Worm (Caenorhabditis elegans) whole organism, late embryonic: ENCODE results near the gene F09G2.1.

ENCODE experiments used
- C38D4.7 ChIP-seq: fragments of 200-800 bp; sonication (Bioruptor generic); optimal IDR thresholded peaks from 2 replicates; lab custom pipeline; 2018; ENCODE audit warnings: mild to moderate bottlenecking, missing genetic modification characterization, moderate library complexity, missing compliant biosample characterization
- K02D7.2 ChIP-seq: sonication (generic microtip); optimal IDR thresholded peaks from 2 replicates; lab custom pipeline; 2017; ENCODE audit warnings: mild to moderate bottlenecking, missing genetic modification characterization, missing compliant biosample characterization
- K09A11.1 ChIP-seq: sonication (generic microtip); optimal IDR thresholded peaks from 2 replicates; lab custom pipeline; 2017; ENCODE audit warnings: antibody characterized with exemption, mild to moderate bottlenecking, missing genetic modification characterization, missing compliant biosample characterization; ENCODE audit not compliant: insufficient read depth
- Y22D7AL.16 ChIP-seq: sonication (generic microtip); optimal IDR thresholded peaks from 2 replicates; lab custom pipeline; 2016; ENCODE audit warnings: missing genetic modification characterization, missing compliant biosample characterization
- ahr-1 ChIP-seq: sonication (generic microtip); optimal IDR thresholded peaks from 2 replicates; lab custom pipeline; 2016; ENCODE audit warnings: missing genetic modification characterization, missing compliant biosample characterization
- ama-1 ChIP-seq: fragments of 150-350 bp; optimal IDR thresholded peaks from 2 replicates; lab custom pipeline; 2014
- ceh-18 ChIP-seq: sonication (generic microtip); optimal IDR thresholded peaks from 2 replicates; lab custom pipeline; 2016; ENCODE audit warnings: missing genetic modification characterization, missing compliant biosample characterization
- ceh-19 ChIP-seq: fragments of 200-800 bp; sonication (Bioruptor generic); optimal IDR thresholded peaks from 2 replicates; lab custom pipeline; 2018; ENCODE audit warnings: mild to moderate bottlenecking, missing genetic modification characterization, missing compliant biosample characterization
- ceh-22 ChIP-seq: sonication (generic microtip); optimal IDR thresholded peaks from 2 replicates; lab custom pipeline; 2017; ENCODE audit warnings: missing biosample characterization, missing genetic modification characterization
- ceh-24 ChIP-seq: sonication (generic microtip); optimal IDR thresholded peaks from 2 replicates; lab custom pipeline; 2016; ENCODE audit warnings: mild to moderate bottlenecking, missing genetic modification characterization, missing compliant biosample characterization
- ceh-30 ChIP-seq: fragments of 150-350 bp; optimal IDR thresholded peaks from 2 replicates; lab custom pipeline; 2014; ENCODE audit warnings: missing biosample characterization, missing genetic modification characterization
- ceh-31 ChIP-seq: sonication (generic microtip); optimal IDR thresholded peaks from 2 replicates; lab custom pipeline; 2016; ENCODE audit warnings: missing genetic modification characterization, missing compliant biosample characterization
- ceh-34 ChIP-seq: sonication (generic microtip); optimal IDR thresholded peaks from 2 replicates; lab custom pipeline; 2016; ENCODE audit warnings: mild to moderate bottlenecking, missing genetic modification characterization, missing compliant biosample characterization
- ceh-48 ChIP-seq: sonication (generic microtip); optimal IDR thresholded peaks from 2 replicates; lab custom pipeline; 2016; ENCODE audit warnings: missing genetic modification characterization, inconsistent platforms, missing compliant biosample characterization
- ceh-6 ChIP-seq: fragments of 200-800 bp; sonication (Bioruptor generic); optimal IDR thresholded peaks from 2 replicates; lab custom pipeline; 2018; ENCODE audit warnings: mild to moderate bottlenecking, missing genetic modification characterization, missing compliant biosample characterization
- dve-1 ChIP-seq: sonication (generic microtip); optimal IDR thresholded peaks from 2 replicates; lab custom pipeline; 2017; ENCODE audit warnings: antibody characterized with exemption, mild to moderate bottlenecking, missing genetic modification characterization, missing compliant biosample characterization
- elt-4 ChIP-seq: sonication (generic microtip); optimal IDR thresholded peaks from 2 replicates; lab custom pipeline; 2016; ENCODE audit warnings: missing genetic modification characterization, missing compliant biosample characterization
- fkh-10 ChIP-seq: fragments of 150-350 bp; optimal IDR thresholded peaks from 2 replicates; lab custom pipeline; 2014; ENCODE audit warnings: missing biosample characterization, missing genetic modification reagents, missing genetic modification characterization
- gmeb-2 ChIP-seq: sonication (generic microtip); optimal IDR thresholded peaks from 2 replicates; lab custom pipeline; 2016; ENCODE audit warnings: missing genetic modification characterization, inconsistent platforms, missing compliant biosample characterization
- lim-6 ChIP-seq: sonication (generic microtip); optimal IDR thresholded peaks from 2 replicates; lab custom pipeline; 2016; ENCODE audit warnings: missing genetic modification characterization, missing compliant biosample characterization
- lin-11 ChIP-seq: fragments of 200-800 bp; sonication (Bioruptor generic); optimal IDR thresholded peaks from 2 replicates; lab custom pipeline; 2018; ENCODE audit warnings: mild to moderate bottlenecking, missing genetic modification characterization, missing compliant biosample characterization
- mec-3 ChIP-seq: sonication (generic microtip); optimal IDR thresholded peaks from 2 replicates; lab custom pipeline; 2016; ENCODE audit warnings: borderline replicate concordance, missing genetic modification characterization, missing compliant biosample characterization
- nhr-11 ChIP-seq: fragments of 150-350 bp; optimal IDR thresholded peaks from 2 replicates; lab custom pipeline; 2014; ENCODE audit warnings: missing biosample characterization, missing genetic modification characterization
- npax-4 ChIP-seq: sonication (generic microtip); optimal IDR thresholded peaks from 2 replicates; lab custom pipeline; 2016; ENCODE audit warnings: missing genetic modification characterization, missing compliant biosample characterization
- pag-3 ChIP-seq: sonication (generic microtip); optimal IDR thresholded peaks from 2 replicates; lab custom pipeline; 2016; ENCODE audit warnings: missing compliant biosample characterization, missing genetic modification characterization, borderline replicate concordance
- pat-9 ChIP-seq: fragments of 200-800 bp; sonication (Bioruptor generic); optimal IDR thresholded peaks from 2 replicates; lab custom pipeline; 2018; ENCODE audit warnings: mild to moderate bottlenecking, missing genetic modification characterization, moderate library complexity, missing compliant biosample characterization
- pax-1 ChIP-seq: fragments of 150-350 bp; optimal IDR thresholded peaks from 2 replicates; lab custom pipeline; 2014; ENCODE audit warnings: missing biosample characterization, missing genetic modification characterization
- pha-2 ChIP-seq: sonication (generic microtip); optimal IDR thresholded peaks from 2 replicates; lab custom pipeline; 2017; ENCODE audit warnings: mild to moderate bottlenecking, missing genetic modification characterization, missing compliant biosample characterization
- pqm-1 ChIP-seq: sonication (generic microtip); optimal IDR thresholded peaks from 2 replicates; lab custom pipeline; 2016; ENCODE audit warnings: missing genetic modification characterization, missing compliant biosample characterization
- ref-2 ChIP-seq: sonication (generic microtip); optimal IDR thresholded peaks from 2 replicates; lab custom pipeline; 2016; ENCODE audit warnings: missing genetic modification characterization, missing compliant biosample characterization
- rnt-1 ChIP-seq: sonication (generic microtip); optimal IDR thresholded peaks from 2 replicates; lab custom pipeline; 2016; ENCODE audit warnings: missing genetic modification characterization, missing compliant biosample characterization
- sox-4 ChIP-seq: sonication (generic microtip); optimal IDR thresholded peaks from 2 replicates; lab custom pipeline; 2017; ENCODE audit warnings: mild to moderate bottlenecking, missing genetic modification characterization, inconsistent platforms, missing compliant biosample characterization
- syd-9 ChIP-seq: sonication (generic microtip); optimal IDR thresholded peaks from 2 replicates; lab custom pipeline; 2016; ENCODE audit warnings: mild to moderate bottlenecking, missing genetic modification characterization, moderate library complexity, missing compliant biosample characterization
- tbx-2 ChIP-seq: sonication (generic microtip); optimal IDR thresholded peaks from 2 replicates; lab custom pipeline; 2016; ENCODE audit warnings: missing genetic modification characterization, missing compliant biosample characterization
- tbx-7 ChIP-seq: sonication (generic microtip); optimal IDR thresholded peaks from 2 replicates; lab custom pipeline; 2016; ENCODE audit warnings: missing genotype, missing genetic modification characterization, missing compliant biosample characterization
- unc-42 ChIP-seq: sonication (generic microtip); optimal IDR thresholded peaks from 2 replicates; lab custom pipeline; 2016; ENCODE audit warnings: missing genotype, missing genetic modification characterization, missing compliant biosample characterization
- unc-55 ChIP-seq: sonication (generic microtip); optimal IDR thresholded peaks from 2 replicates; lab custom pipeline; 2017; ENCODE audit warnings: missing biosample characterization, missing genetic modification reagents, missing genetic modification characterization
- zip-5 ChIP-seq: sonication (generic microtip); optimal IDR thresholded peaks from 2 replicates; lab custom pipeline; 2016; ENCODE audit warnings: missing genetic modification characterization, missing compliant biosample characterization
- ztf-16 ChIP-seq: sonication (generic microtip); optimal IDR thresholded peaks from 2 replicates; lab custom pipeline; 2017; ENCODE audit warnings: missing genetic modification characterization, missing compliant biosample characterization

The F09G2.1 gene

ce11 chrV:7216016-7216415 lies 16.0 kb downstream of the F09G2.1 start:
- TF ChIP-seq unc-42 (tag; lab: Kevin White, UChicago) = peak; percentile 23
- peak; percentile 4 for TF ChIP-seq ceh-18
- no peak for TF ChIP-seq ceh-6
- TF ChIP-seq unc-55 (GFP tag; lab: Kevin White, UChicago) = no peak
- TF ChIP-seq ceh-31 = peak; percentile 5
- no peak for TF ChIP-seq C38D4.7 (GFP tag; lab: Kevin White, UChicago)
- TF ChIP-seq rnt-1 (tag; lab: Kevin White, UChicago) = no peak
- TF ChIP-seq, all 69 proteins: peak for 3

- no peak for TF ChIP-seq K02D7.2 (tag; lab: Kevin White, UChicago)
- no peak for TF ChIP-seq pat-9
- TF ChIP-seq ceh-34 (tag; lab: Kevin White, UChicago) = no peak
- TF ChIP-seq Y22D7AL.16 = no peak
- TF ChIP-seq lim-6 = no peak
- TF ChIP-seq ceh-24 = no peak
- TF ChIP-seq ahr-1 (tag; lab: Kevin White, UChicago) = no peak
- no peak for TF ChIP-seq ceh-22 (tag; lab: Kevin White, UChicago)
- no peak for TF ChIP-seq ceh-18
- no peak for TF ChIP-seq pag-3 (tag; lab: Kevin White, UChicago)
- TF ChIP-seq zip-5 (tag; lab: Kevin White, UChicago) = no peak
- no peak for TF ChIP-seq syd-9 (tag; lab: Kevin White, UChicago)
- no peak for TF ChIP-seq dve-1 (tag; lab: Kevin White, UChicago)
- no peak for TF ChIP-seq lin-11 (tag; lab: Kevin White, UChicago)
- TF ChIP-seq ama-1 (lab: Kevin White, UChicago) = no peak
- no peak for TF ChIP-seq mec-3 (tag; lab: Kevin White, UChicago)
- no peak for TF ChIP-seq tbx-2 (tag; lab: Kevin White, UChicago)
- TF ChIP-seq, all 69 proteins: peak for 0
Observed at ce11 chrV:7218988-7219387, 19.0 kb downstream of the F09G2.1 start, which contains the start of gene C13F10.5. Gene C13F10.5 (minus strand): TSS chrV:7219088.

DNA sequence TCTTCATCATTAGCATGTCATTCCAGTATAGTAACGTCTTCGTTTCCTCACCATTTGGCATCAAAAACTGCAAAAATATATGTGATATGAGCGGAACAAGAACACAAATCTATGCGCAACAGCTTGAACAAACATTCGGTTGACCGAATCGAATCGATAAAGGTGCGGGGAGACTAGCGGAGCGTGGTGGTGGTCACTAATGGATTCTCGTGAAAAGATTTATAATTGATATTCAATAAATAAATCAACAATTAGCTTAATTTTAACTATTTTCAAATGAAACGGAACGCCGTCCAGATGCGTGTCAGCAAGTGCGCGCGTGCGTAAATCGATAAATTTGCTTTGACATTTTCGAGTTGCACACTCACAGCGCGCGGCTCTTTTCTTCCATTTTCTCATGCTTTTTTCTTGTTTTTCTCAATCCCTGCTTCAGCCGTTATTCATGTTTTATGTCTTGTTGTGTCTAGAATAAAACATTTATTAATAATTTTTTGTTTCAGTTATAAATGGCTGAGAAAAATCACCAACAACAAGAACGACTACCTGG lies 21.0 kb downstream of the F09G2.1 start, which contains the start of the genes C13F10.8, C13F10.6 and kxd-1:
Gene C13F10.8 (minus strand): TSS at position 51 of the 547 bp plus-strand sequence.
Gene C13F10.6 (minus strand): TSS at position 67 of the 547 bp plus-strand sequence.
Gene kxd-1 (plus strand): TSS at position 497 of the 547 bp plus-strand sequence.
- TF ChIP-seq ceh-48 (tag; lab: Kevin White, UChicago) (peak; percentile 75), zip-5 (tag; lab: Kevin White, UChicago) (no peak), K09A11.1 (no peak)

DNA sequence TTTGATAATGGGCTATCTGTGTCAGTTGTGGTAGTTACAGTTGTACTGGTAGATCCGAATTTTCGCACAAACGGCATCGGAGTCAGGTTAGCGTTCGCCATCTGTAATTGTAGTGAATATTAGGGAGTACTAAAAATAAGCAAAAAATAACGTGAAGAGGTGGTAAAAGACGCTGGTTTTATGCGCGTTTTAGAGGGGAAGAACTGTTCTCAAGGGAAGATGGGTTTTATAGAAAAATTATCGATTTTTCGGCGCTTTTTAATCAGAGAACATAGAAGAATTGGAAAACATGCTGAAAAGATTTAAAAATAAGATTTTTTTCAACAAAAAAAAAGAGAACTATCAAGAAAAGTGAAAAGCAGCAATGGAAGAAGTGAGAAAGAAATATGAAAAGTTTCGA lies 23.1 kb downstream of the F09G2.1 start, which contains the start of gene C13F10.7:
Gene C13F10.7 (minus strand): TSS at position 101 of the 400 bp plus-strand sequence.
- TF ChIP-seq npax-4 (tag; lab: Kevin White, UChicago) (no peak), ceh-19 (GFP tag; lab: Kevin White, UChicago) (no peak), nhr-11 (no peak), dve-1 (tag; lab: Kevin White, UChicago) (no peak), ref-2 (tag; lab: Kevin White, UChicago) (no peak), ceh-48 (tag; lab: Kevin White, UChicago) (no peak), pax-1 (no peak), fkh-10 (no peak), zip-5 (tag; lab: Kevin White, UChicago) (no peak), ztf-16 (tag; lab: Kevin White, UChicago) (no peak), pag-3 (tag; lab: Kevin White, UChicago) (no peak), ceh-34 (tag; lab: Kevin White, UChicago) (no peak), sox-4 (tag; lab: Kevin White, UChicago) (no peak), tbx-7 (no peak), pqm-1 (tag; lab: Kevin White, UChicago) (no peak), ceh-30 (tag; lab: Kevin White, UChicago) (no peak), pha-2 (no peak), elt-4 (tag; lab: Kevin White, UChicago) (no peak), gmeb-2 (tag; lab: Kevin White, UChicago) (no peak)
